Worm (Caenorhabditis elegans) whole organism, L1 larva: ENCODE data around the gene csn-5.

Source experiments
- aly-2 ChIP-seq: fragments of 150-350 bp; optimal IDR thresholded peaks from 2 replicates; lab custom pipeline; 2014; ENCODE audit warnings: missing biosample characterization, missing genetic modification characterization
- dpl-1 ChIP-seq, 3 experiments: fragments of 150-350 bp in 2 of 3; sonication (generic microtip) in 1 of 3; optimal IDR thresholded peaks; 2 replicates each; lab custom pipeline; 2014 to 2017; ENCODE audit warnings: missing biosample characterization in 3 of 3, missing genetic modification characterization in 3 of 3, missing genetic modification reagents in 3 of 3
- efl-1 ChIP-seq, 4 experiments: fragments of 150-350 bp; optimal IDR thresholded peaks in 3 of 4; peaks in 1 of 4; 1 replicate in 1 of 4; 2 replicates in 3 of 4; lab custom pipeline; 2014; ENCODE audit warnings: missing biosample characterization in 2 of 4, missing genetic modification characterization in 2 of 4, missing genetic modification reagents in 2 of 4
- jun-1 ChIP-seq: fragments of 150-350 bp; optimal IDR thresholded peaks from 2 replicates; lab custom pipeline; 2014; ENCODE audit warnings: missing biosample characterization, missing genetic modification reagents, missing genetic modification characterization
- lsy-2 ChIP-seq, 2 experiments: fragments of 150-350 bp; optimal IDR thresholded peaks; 2 replicates each; lab custom pipeline; 2014; ENCODE audit warnings: missing biosample characterization in 2 of 2, missing genetic modification characterization in 2 of 2
- nhr-12 ChIP-seq: sonication (generic microtip); optimal IDR thresholded peaks from 2 replicates; lab custom pipeline; 2017; ENCODE audit warnings: missing biosample characterization, missing genetic modification characterization
- nhr-76 ChIP-seq: sonication (generic microtip); optimal IDR thresholded peaks from 2 replicates; lab custom pipeline; 2017; ENCODE audit warnings: missing biosample characterization, missing genetic modification characterization
- nhr-77 ChIP-seq: fragments of 150-350 bp; optimal IDR thresholded peaks from 2 replicates; lab custom pipeline; 2014; ENCODE audit warnings: missing biosample characterization, missing genetic modification characterization

DNA sequence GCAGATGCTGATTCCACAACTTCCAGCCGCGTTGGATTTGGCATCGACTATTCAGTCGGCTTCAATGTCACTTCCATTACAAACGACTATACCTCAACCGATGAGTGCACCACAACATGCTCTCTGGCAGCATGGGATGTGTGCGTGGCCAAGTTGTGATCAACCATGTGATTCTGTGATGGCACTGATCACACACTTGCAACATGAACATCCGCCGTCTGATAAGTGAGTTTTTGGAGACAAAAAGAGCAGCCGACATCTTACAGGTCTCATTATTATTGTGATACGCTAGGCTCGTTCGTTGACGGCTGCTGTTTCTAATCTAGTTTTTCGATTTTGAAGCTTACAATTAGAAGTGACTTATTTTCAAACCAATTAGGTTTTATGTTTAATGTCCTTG lies 46.9 kb upstream of the csn-5 start:
- TF ChIP-seq nhr-76 (tag; lab: Kevin White, UChicago): no peak
- no peak for TF ChIP-seq dpl-1 (GFP tag; optimal IDR thresholded peaks at IDR 0.05; lab: Kevin White, UChicago)
- TF ChIP-seq jun-1 (tag; lab: Kevin White, UChicago): no peak
- TF ChIP-seq nhr-12 (tag; lab: Kevin White, UChicago): no peak
- TF ChIP-seq lsy-2 (tag; optimal IDR thresholded peaks at IDR 0.05; lab: Kevin White, UChicago): no peak
- TF ChIP-seq efl-1 (optimal IDR thresholded peaks at IDR 0.05; lab: Kevin White, UChicago): no peak
- no peak for TF ChIP-seq efl-1 (GFP tag; optimal IDR thresholded peaks at IDR 0.05 in 1 of 2; lab: Kevin White, UChicago)
- no peak for TF ChIP-seq aly-2 (tag; lab: Kevin White, UChicago)
- no peak for TF ChIP-seq nhr-77
